Worm (Caenorhabditis elegans) whole organism, young adult: ENCODE results near the gene msp-78.

ENCODE experiments used
- F57A8.1 ChIP-seq: fragments of 200-800 bp; sonication (Bioruptor generic); optimal IDR thresholded peaks from 2 replicates; lab custom pipeline; 2018; ENCODE audit warnings: mild to moderate bottlenecking, missing genetic modification characterization, moderate library complexity, missing compliant biosample characterization
- Y56A3A.18 ChIP-seq: fragments of 200-800 bp; sonication (Bioruptor generic); IDR thresholded peaks from 2 replicates; pipeline ENCODE4 v1.3.6; 2022; ENCODE audit warnings: missing genetic modification reagents, missing genetic modification characterization, missing compliant biosample characterization
- dox-1 ChIP-seq: fragments of 200-800 bp; sonication (Bioruptor generic); IDR thresholded peaks from 2 replicates; pipeline ENCODE4 v1.3.6; 2022; ENCODE audit warnings: missing genetic modification reagents, missing genetic modification characterization, missing compliant biosample characterization
- hlh-12 ChIP-seq: sonication (generic microtip); optimal IDR thresholded peaks from 2 replicates; lab custom pipeline; 2016; ENCODE audit warnings: missing genetic modification characterization, missing compliant biosample characterization
- hsf-1 ChIP-seq: fragments of 200-800 bp; sonication (Bioruptor generic); IDR thresholded peaks from 2 replicates; pipeline ENCODE4 v1.3.6; 2022; ENCODE audit warnings: missing genetic modification reagents, missing genetic modification characterization, missing compliant biosample characterization
- lsl-1 ChIP-seq: fragments of 200-800 bp; sonication (Bioruptor generic); optimal IDR thresholded peaks from 2 replicates; lab custom pipeline; 2018; ENCODE audit warnings: mild to moderate bottlenecking, missing genetic modification characterization, moderate library complexity, missing compliant biosample characterization
- nfya-1 ChIP-seq: sonication (generic microtip); optimal IDR thresholded peaks from 2 replicates; lab custom pipeline; 2017; ENCODE audit warnings: antibody characterized with exemption, missing compliant biosample characterization, missing genetic modification characterization, borderline replicate concordance; ENCODE audit not compliant: insufficient read depth
- somi-1 ChIP-seq: fragments of 200-800 bp; sonication (Bioruptor generic); optimal IDR thresholded peaks from 2 replicates; lab custom pipeline; 2018; ENCODE audit warnings: mild to moderate bottlenecking, missing genetic modification characterization, missing compliant biosample characterization

- TF ChIP-seq Y56A3A.18 (no peak), dox-1 (GFP tag; lab: Robert Waterston, UW) (no peak), F57A8.1 (no peak), nfya-1 (no peak), hsf-1 (GFP tag; lab: Robert Waterston, UW) (no peak), lsl-1 (GFP tag; lab: Kevin White, UChicago) (no peak), hlh-12 (tag; lab: Kevin White, UChicago) (no peak), somi-1 (GFP tag; lab: Kevin White, UChicago) (no peak)
These were observed 34.1 kb upstream of the msp-78 start for ce11 chrIV:9735750-9736149.
